Fruit fly (Drosophila melanogaster): Measurements from ENCODE around the gene CG14448.
A peak's percentile ranks its signal among the peaks of the same experiment; 100 is the strongest.

CG14448 gene

dm6 chr3L:22835144-22835964, 47.1 kb downstream of the CG14448 start, which contains the start of gene jim (continued):
- TF ChIP-seq CG12155 (GFP tag; optimal IDR thresholded peaks at IDR 0.05) (peak; percentile 91), D (optimal IDR thresholded peaks at IDR 0.05) (no peak), D (GFP tag; optimal IDR thresholded peaks at IDR 0.05) (no peak), eve (GFP tag; optimal IDR thresholded peaks at IDR 0.05) (no peak), fru (optimal IDR thresholded peaks at IDR 0.05) (no peak), CG16813 (GFP tag; IDR thresholded peaks at IDR 0.05; ENCODE audit: partially characterized antibody) (no peak), CG4282 (GFP tag; optimal IDR thresholded peaks at IDR 0.05) (no peak), pros (GFP tag; optimal IDR thresholded peaks at IDR 0.05) (peak; percentile 58), H15 (GFP tag; IDR thresholded peaks at IDR 0.05) (no peak), mam (GFP tag; optimal IDR thresholded peaks at IDR 0.05) (no peak), CG18599 (GFP tag; optimal IDR thresholded peaks at IDR 0.05) (peak; percentile 49), Hr3 (GFP tag; optimal IDR thresholded peaks at IDR 0.05) (no peak), Med (GFP tag) (peak; percentile 77), Opbp (GFP tag; IDR thresholded peaks at IDR 0.05; ENCODE audit: partially characterized antibody) (no peak), run (tag; optimal IDR thresholded peaks at IDR 0.05) (no peak), gt (GFP tag; IDR thresholded peaks at IDR 0.05) (no peak), jigr1 (GFP tag; IDR thresholded peaks at IDR 0.05) (no peak), CG7271 (tag; optimal IDR thresholded peaks at IDR 0.05) (no peak), CG8944 (GFP tag; optimal IDR thresholded peaks at IDR 0.05) (no peak), toy (GFP tag; IDR thresholded peaks at IDR 0.05) (no peak), prd (optimal IDR thresholded peaks at IDR 0.05) (no peak), prd (GFP tag; IDR thresholded peaks at IDR 0.05) (no peak), so (GFP tag; IDR thresholded peaks at IDR 0.05) (peak; percentile 24; the same call in 1 of the 3 replicates), H2.0 (GFP tag; IDR thresholded peaks at IDR 0.05) (no peak), CG43689 (GFP tag; IDR thresholded peaks at IDR 0.05) (no peak), CG7987 (GFP tag; optimal IDR thresholded peaks at IDR 0.05) (no peak), Poxn (GFP tag; IDR thresholded peaks at IDR 0.05) (no peak), zfh1 (GFP tag; IDR thresholded peaks at IDR 0.05) (no peak), inv (GFP tag; IDR thresholded peaks at IDR 0.05; ENCODE audit: partially characterized antibody) (no peak), ham (GFP tag; IDR thresholded peaks at IDR 0.05) (no peak), CG11560 (tag; IDR thresholded peaks at IDR 0.05) (no peak)

- TF ChIP-seq Six4 (GFP tag; optimal IDR thresholded peaks at IDR 0.05), result no peak
- no peak for TF ChIP-seq Dp (GFP tag; optimal IDR thresholded peaks at IDR 0.05)
- TF ChIP-seq Hmx (GFP tag; optimal IDR thresholded peaks at IDR 0.05), result no peak
- TF ChIP-seq CG9727 (GFP tag; optimal IDR thresholded peaks at IDR 0.05), result no peak
- TF ChIP-seq CG10267 (tag; optimal IDR thresholded peaks at IDR 0.05), result no peak
- no peak for TF ChIP-seq nau (GFP tag; optimal IDR thresholded peaks at IDR 0.05)
- TF ChIP-seq CG13624 (GFP tag; optimal IDR thresholded peaks at IDR 0.05), result no peak
- no peak for TF ChIP-seq Rfx (GFP tag; IDR thresholded peaks at IDR 0.05)
- no peak for TF ChIP-seq fd102C (GFP tag; optimal IDR thresholded peaks at IDR 0.05)
- TF ChIP-seq crol (GFP tag; IDR thresholded peaks at IDR 0.05), result no peak
- TF ChIP-seq Nf-YA (GFP tag; IDR thresholded peaks at IDR 0.05), result no peak
- no peak for TF ChIP-seq fd96Cb (tag; optimal IDR thresholded peaks at IDR 0.05)
- no peak for TF ChIP-seq CG7556 (GFP tag; optimal IDR thresholded peaks at IDR 0.05)
- no peak for TF ChIP-seq nerfin-2 (GFP tag; IDR thresholded peaks at IDR 0.05; ENCODE audit: partially characterized antibody)
- no peak for TF ChIP-seq gro (GFP tag; optimal IDR thresholded peaks at IDR 0.05)
- TF ChIP-seq ftz-f1 (GFP tag; optimal IDR thresholded peaks at IDR 0.05), result no peak
- no peak for TF ChIP-seq odd (GFP tag; optimal IDR thresholded peaks at IDR 0.05)
- TF ChIP-seq sisA (GFP tag; IDR thresholded peaks at IDR 0.05), result no peak
- TF ChIP-seq CG13775 (GFP tag; optimal IDR thresholded peaks at IDR 0.05), result no peak
These were observed 48.5 kb downstream of the CG14448 start, which contains the start of the genes CG11226 and CG45428 for dm6 chr3L:22836768-22837167. TSS of gene CG11226 (plus strand) at chr3L:22837068. TSS of gene CG45428 (minus strand) at chr3L:22837070.

All from whole organism, embryonic.